Worm (Caenorhabditis elegans): ENCODE results near the gene nphp-4.
"Not testable (repeated sequence)": the region's sequence is repeated elsewhere in the genome, so short reads cannot be mapped to it uniquely, and the experiment has no call there.

ce11 chrV:11823125-11823833 is 20.2 kb downstream of the nphp-4 start:
- TF ChIP-seq hlh-15 (tag; optimal IDR thresholded peaks at IDR 0.05); elt-4 (tag; optimal IDR thresholded peaks at IDR 0.05); hlh-30 (tag; optimal IDR thresholded peaks at IDR 0.05; ENCODE audit: insufficient read depth); ceh-48 (tag; optimal IDR thresholded peaks at IDR 0.05); lim-6 (tag; optimal IDR thresholded peaks at IDR 0.05); rnt-1 (tag; optimal IDR thresholded peaks at IDR 0.05); npax-4 (tag; optimal IDR thresholded peaks at IDR 0.05); pqm-1 (tag; optimal IDR thresholded peaks at IDR 0.05); F13H6.1 (tag; optimal IDR thresholded peaks at IDR 0.05): not testable (repeated sequence)
